Fruit fly (Drosophila melanogaster): Measurements from ENCODE around the gene CG5984.

Gene CG5984

dm6 chr3R:27289638-27290037 lies 41.8 kb upstream of the CG5984 start (continued):
- TF ChIP-seq Hsf (GFP tag; optimal IDR thresholded peaks at IDR 0.05) (peak; percentile 56), klu (GFP tag; IDR thresholded peaks at IDR 0.05) (no peak), Deaf1 (tag; optimal IDR thresholded peaks at IDR 0.05) (peak; percentile 21), CG31365 (tag; optimal IDR thresholded peaks at IDR 0.05) (no peak), pho (GFP tag; optimal IDR thresholded peaks at IDR 0.05) (peak; percentile 12), CG10431 (GFP tag; optimal IDR thresholded peaks at IDR 0.05) (no peak), CG15269 (tag; optimal IDR thresholded peaks at IDR 0.05) (peak; percentile 32), Ssrp (tag; optimal IDR thresholded peaks at IDR 0.05) (peak; percentile 25), CG9932 (GFP tag; IDR thresholded peaks at IDR 0.05) (peak; percentile 76), CG12071 (GFP tag; optimal IDR thresholded peaks at IDR 0.05) (peak; percentile 40), CG31441 (GFP tag; IDR thresholded peaks at IDR 0.05) (peak; percentile 22; the same call in 1 of the 2 replicates), tin (GFP tag; optimal IDR thresholded peaks at IDR 0.05) (peak; percentile 11), Dbx (GFP tag; IDR thresholded peaks at IDR 0.05) (peak; percentile 57; the same call in 1 of the 3 replicates), CG34376 (GFP tag; optimal IDR thresholded peaks at IDR 0.05) (no peak), CG3281 (GFP tag; optimal IDR thresholded peaks at IDR 0.05) (peak; percentile 61), sob (GFP tag; IDR thresholded peaks at IDR 0.05) (peak; percentile 51), CG2889 (GFP tag; IDR thresholded peaks at IDR 0.05) (no peak; the same call in 2 of the 3 replicates), CG4424 (GFP tag; optimal IDR thresholded peaks at IDR 0.05) (peak; percentile 14), CG12219 (GFP tag; optimal IDR thresholded peaks at IDR 0.05) (peak; percentile 35), hb (GFP tag; IDR thresholded peaks at IDR 0.05; ENCODE audit: partially characterized antibody) (no peak), CG7987 (GFP tag; optimal IDR thresholded peaks at IDR 0.05) (peak; percentile 74), Hmr (GFP tag; optimal IDR thresholded peaks at IDR 0.05) (peak; percentile 29)

dm6 chr3R:27288202-27289135 lies 40.7 kb upstream of the CG5984 start, which contains the start of the genes bigmax and Hmu:
TSS of gene bigmax (minus strand) at chr3R:27288526.
TSS of gene Hmu (plus strand) at chr3R:27288769.
- TF ChIP-seq Ada2b (GFP tag; IDR thresholded peaks at IDR 0.05) (peak; percentile 80), CG15601 (tag; optimal IDR thresholded peaks at IDR 0.05) (peak; percentile 86), oc (tag; optimal IDR thresholded peaks at IDR 0.05) (peak; percentile 73), her (GFP tag; optimal IDR thresholded peaks at IDR 0.05) (peak; percentile 87), tio (GFP tag; optimal IDR thresholded peaks at IDR 0.05) (no peak), gem (tag; optimal IDR thresholded peaks at IDR 0.05) (peak; percentile 89), CG8290 (GFP tag; optimal IDR thresholded peaks at IDR 0.05) (peak; percentile 77), CG8290 (tag; optimal IDR thresholded peaks at IDR 0.05) (peak in 1 of 2 experiments; percentile 93), Taf1 (GFP tag; IDR thresholded peaks at IDR 0.05) (peak; percentile 76), Dp (GFP tag; optimal IDR thresholded peaks at IDR 0.05) (peak; percentile 37), cwo (GFP tag; optimal IDR thresholded peaks at IDR 0.05) (peak; percentile 47), Dfd (GFP tag; optimal IDR thresholded peaks at IDR 0.05) (no peak), CG12659 (GFP tag; optimal IDR thresholded peaks at IDR 0.05) (peak; percentile 91), tgo (GFP tag; IDR thresholded peaks at IDR 0.05) (peak; percentile 75), CG1603 (tag; optimal IDR thresholded peaks at IDR 0.05) (peak; percentile 91), Myb (GFP tag; optimal IDR thresholded peaks at IDR 0.05) (peak; percentile 81), Poxn (GFP tag; IDR thresholded peaks at IDR 0.05) (no peak), CG12744 (GFP tag; optimal IDR thresholded peaks at IDR 0.05) (peak; percentile 85), seq (GFP tag; IDR thresholded peaks at IDR 0.05) (peak; percentile 64), CG18619 (GFP tag; optimal IDR thresholded peaks at IDR 0.05) (peak; percentile 73), CG12104 (GFP tag; optimal IDR thresholded peaks at IDR 0.05) (peak; percentile 74), abd-A (tag; optimal IDR thresholded peaks at IDR 0.05) (peak; percentile 44), scrt (GFP tag; optimal IDR thresholded peaks at IDR 0.05) (peak; percentile 72), Dll (GFP tag; IDR thresholded peaks at IDR 0.05; ENCODE audit: partially characterized antibody) (peak; percentile 98), row (GFP tag; IDR thresholded peaks at IDR 0.05) (peak; percentile 97), zfh1 (GFP tag; IDR thresholded peaks at IDR 0.05) (peak; percentile 81), h (optimal IDR thresholded peaks at IDR 0.05) (no peak), ttk (GFP tag; IDR thresholded peaks at IDR 0.05) (peak; percentile 86)
